Worm (Caenorhabditis elegans): ENCODE measurements around the gene daf-31.

daf-31 gene

DNA sequence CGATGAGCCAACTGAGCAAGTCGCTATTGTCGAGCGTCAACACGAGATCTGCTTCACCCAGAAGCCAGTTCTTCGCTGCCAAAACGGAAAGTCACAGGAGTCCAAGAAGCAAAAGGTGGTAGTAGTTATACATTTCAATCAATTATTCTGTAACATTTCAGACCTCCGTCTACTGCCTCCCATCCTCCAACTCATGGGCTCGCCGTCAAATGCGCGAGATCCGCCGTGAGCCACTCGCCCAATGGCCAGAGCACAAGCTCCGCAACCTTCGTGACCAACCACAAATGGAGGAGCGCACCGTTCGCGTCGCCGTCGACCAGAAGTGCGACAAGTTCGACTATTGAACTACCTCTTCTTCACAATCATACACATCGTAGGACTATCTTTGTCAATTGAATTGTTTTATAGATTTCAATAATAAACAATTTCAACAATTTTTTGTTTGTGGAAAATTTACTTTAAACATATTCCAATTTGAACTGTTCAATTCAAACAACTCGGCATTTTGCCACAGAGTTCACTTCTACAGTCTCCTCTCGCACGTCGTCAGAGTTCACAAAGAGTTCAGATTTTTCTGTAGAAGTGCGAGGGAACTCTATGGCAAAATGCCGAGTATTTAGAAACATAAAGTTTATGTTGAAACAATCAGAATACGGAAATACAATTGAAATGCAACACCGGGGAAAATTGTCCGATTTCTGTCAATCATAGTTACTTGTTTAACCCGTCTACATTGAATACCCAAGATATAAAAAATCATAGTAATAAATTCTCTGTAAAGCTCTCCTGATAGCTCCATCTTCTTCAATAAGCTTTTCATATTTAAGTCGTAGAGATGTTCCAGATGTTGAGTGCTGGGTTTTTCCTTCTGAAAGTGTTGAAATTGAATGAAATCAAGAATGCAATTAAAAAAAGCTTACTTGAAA is 23.8 kb upstream of the daf-31 start:
- TF ChIP-seq Y116A8C.19 (tag; optimal IDR thresholded peaks at IDR 0.05; ENCODE audit: borderline replicate concordance) (no peak), mdl-1 (tag; optimal IDR thresholded peaks at IDR 0.05) (no peak), ceh-8 (GFP tag; optimal IDR thresholded peaks at IDR 0.05) (no peak), grh-1 (GFP tag; IDR thresholded peaks at IDR 0.05) (no peak), nhr-19 (GFP tag; conservative IDR thresholded peaks at IDR 0.05) (no peak), ets-5 (GFP tag; IDR thresholded peaks at IDR 0.05) (no peak), sup-37 (GFP tag; optimal IDR thresholded peaks at IDR 0.05) (no peak)

DNA sequence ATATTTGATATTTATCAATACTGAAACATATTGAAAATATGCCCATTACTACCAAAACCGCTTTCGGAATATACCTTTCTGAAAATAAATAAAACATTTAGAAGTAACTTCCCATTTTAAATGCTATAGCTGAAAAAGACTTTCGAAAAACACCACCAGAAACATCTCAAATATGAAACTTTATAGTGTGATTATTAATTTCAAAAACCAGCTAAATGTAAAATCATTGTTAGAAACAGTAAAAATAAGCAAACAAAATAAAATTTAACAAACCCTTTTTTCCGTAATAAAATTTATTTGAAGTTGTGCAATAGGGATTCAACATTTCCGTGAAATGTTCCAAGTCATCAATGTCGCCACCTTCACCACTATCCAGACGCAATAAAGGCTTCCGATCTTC is 22.0 kb upstream of the daf-31 start, which contains the start of the genes K07H8.5 and K07H8.8:
TSS of gene K07H8.5 (plus strand) at position 301 of the 400 bp plus-strand sequence.
TSS of gene K07H8.8 (minus strand) at position 389 of the 400 bp plus-strand sequence.
- TF ChIP-seq ama-1 (optimal IDR thresholded peaks at IDR 0.05) (no peak), pax-3 (tag; optimal IDR thresholded peaks at IDR 0.05) (no peak), pag-3 (tag; optimal IDR thresholded peaks at IDR 0.05; ENCODE audit: borderline replicate concordance, insufficient read depth) (no peak), elt-2 (tag; optimal IDR thresholded peaks at IDR 0.05) (no peak)

- TF ChIP-seq nhr-85 (tag) (peak; percentile 51), unc-98 (GFP tag; IDR thresholded peaks at IDR 0.05) (no peak), pax-3 (tag; optimal IDR thresholded peaks at IDR 0.05) (no peak), nhr-12 (tag; optimal IDR thresholded peaks at IDR 0.05) (no peak), lin-15B (tag; optimal IDR thresholded peaks at IDR 0.05) (no peak), aha-1 (tag; optimal IDR thresholded peaks at IDR 0.05) (no peak), nhr-90 (tag; optimal IDR thresholded peaks at IDR 0.05; ENCODE audit: poor library complexity) (no peak), ceh-63 (GFP tag; optimal IDR thresholded peaks at IDR 0.05) (no peak)
Observed at ce11 chrIV:8273334-8273733, 16.7 kb upstream of the daf-31 start.

- TF ChIP-seq nhr-12 (tag; optimal IDR thresholded peaks at IDR 0.05): no peak
- no peak for TF ChIP-seq mef-2 (tag; optimal IDR thresholded peaks at IDR 0.05)
- TF ChIP-seq elt-3 (tag; optimal IDR thresholded peaks at IDR 0.05): no peak
- no peak for TF ChIP-seq aly-2 (tag; optimal IDR thresholded peaks at IDR 0.05)
- TF ChIP-seq nhr-237 (tag; optimal IDR thresholded peaks at IDR 0.05): no peak
- no peak for TF ChIP-seq nhr-77 (tag; optimal IDR thresholded peaks at IDR 0.05)
- TF ChIP-seq irx-1 (tag; optimal IDR thresholded peaks at IDR 0.05): no peak
- no peak for TF ChIP-seq mep-1 (tag; optimal IDR thresholded peaks at IDR 0.05)
- TF ChIP-seq sptf-1 (tag; optimal IDR thresholded peaks at IDR 0.05): no peak
- TF ChIP-seq F16B12.6 (tag; optimal IDR thresholded peaks at IDR 0.05): no peak
- no peak for TF ChIP-seq rnt-1 (tag; optimal IDR thresholded peaks at IDR 0.05)
- no peak for TF ChIP-seq nhr-20 (tag; optimal IDR thresholded peaks at IDR 0.05)
- no peak for TF ChIP-seq zip-4 (GFP tag; optimal IDR thresholded peaks at IDR 0.05)
- no peak for TF ChIP-seq lin-14 (GFP tag; optimal IDR thresholded peaks at IDR 0.05)
- no peak for TF ChIP-seq unc-62 (GFP tag; optimal IDR thresholded peaks at IDR 0.05)
Observed at ce11 chrIV:8275232-8275631, 14.8 kb upstream of the daf-31 start, which contains the start of gene K07H8.11. Gene K07H8.11 (minus strand): TSS chrIV:8275332.

- TF ChIP-seq unc-86 (tag; optimal IDR thresholded peaks at IDR 0.05): no peak
- no peak for TF ChIP-seq vab-15 (tag; optimal IDR thresholded peaks at IDR 0.05)
- no peak for TF ChIP-seq fkh-4 (tag; optimal IDR thresholded peaks at IDR 0.05; ENCODE audit: borderline replicate concordance)
- TF ChIP-seq lin-13 (GFP tag; optimal IDR thresholded peaks at IDR 0.05): no peak
- no peak for TF ChIP-seq snu-23 (GFP tag; optimal IDR thresholded peaks at IDR 0.05)
- no peak for TF ChIP-seq alr-1 (tag; optimal IDR thresholded peaks at IDR 0.05; ENCODE audit: borderline replicate concordance)
- no peak for TF ChIP-seq mdl-1 (tag; optimal IDR thresholded peaks at IDR 0.05)
- TF ChIP-seq swsn-7 (tag; optimal IDR thresholded peaks at IDR 0.05): no peak
- no peak for TF ChIP-seq xbp-1 (tag; optimal IDR thresholded peaks at IDR 0.05)
- no peak for TF ChIP-seq nhr-84 (tag; optimal IDR thresholded peaks at IDR 0.05)
- no peak for TF ChIP-seq nhr-76 (tag; optimal IDR thresholded peaks at IDR 0.05)
- TF ChIP-seq C34B4.2 (tag; optimal IDR thresholded peaks at IDR 0.05): no peak
- TF ChIP-seq elt-2 (tag; optimal IDR thresholded peaks at IDR 0.05): no peak
- TF ChIP-seq sptf-1 (tag; optimal IDR thresholded peaks at IDR 0.05): no peak
- TF ChIP-seq hlh-17 (GFP tag; optimal IDR thresholded peaks at IDR 0.05; ENCODE audit: borderline replicate concordance): no peak
- no peak for TF ChIP-seq pax-3 (tag; optimal IDR thresholded peaks at IDR 0.05)
- no peak for TF ChIP-seq C04F5.9 (tag; optimal IDR thresholded peaks at IDR 0.05)
Observed at ce11 chrIV:8276609-8277008, 13.5 kb upstream of the daf-31 start, which contains the start of gene K07H8.12. Gene K07H8.12 (minus strand): TSS chrIV:8276709.

Data from whole organism, L1 larva.